Worm (Caenorhabditis elegans): ENCODE data around the gene T21C12.8.

T21C12.8 gene

DNA sequence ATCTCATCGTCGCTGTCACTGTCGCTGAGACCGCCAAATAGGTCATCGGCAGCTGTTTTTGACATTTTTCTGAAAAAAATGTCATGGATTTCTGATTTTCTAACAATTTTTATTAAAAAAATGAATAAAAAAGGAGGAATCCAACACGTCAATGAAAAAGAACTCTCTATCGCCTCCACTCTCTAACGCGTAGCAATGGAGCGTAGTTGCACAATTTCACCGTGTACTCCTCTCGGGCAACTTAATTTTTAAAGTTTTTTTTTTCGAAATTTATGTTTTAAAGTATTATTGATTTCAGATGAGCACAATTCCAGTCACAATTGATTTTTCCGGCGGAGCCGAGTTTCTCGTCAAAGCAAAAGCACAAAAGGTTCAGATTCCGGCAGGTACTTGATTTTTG lies 47.6 kb downstream of the T21C12.8 start, which contains the start of the genes taf-11.3 and urm-1 (continued):
- no peak for TF ChIP-seq F39B2.1 (GFP tag; IDR thresholded peaks at IDR 0.05)
- TF ChIP-seq unc-130 (GFP tag; optimal IDR thresholded peaks at IDR 0.05): no peak
- TF ChIP-seq F52B5.7 (tag; optimal IDR thresholded peaks at IDR 0.05): no peak
- no peak for TF ChIP-seq ztf-26 (tag; optimal IDR thresholded peaks at IDR 0.05)
- no peak for TF ChIP-seq rpc-1 (optimal IDR thresholded peaks at IDR 0.05)
- TF ChIP-seq rpc-1 (tag; optimal IDR thresholded peaks at IDR 0.05): no peak
- no peak for TF ChIP-seq F57A8.1 (GFP tag; optimal IDR thresholded peaks at IDR 0.05)
- no peak for TF ChIP-seq nhr-120 (GFP tag; IDR thresholded peaks at IDR 0.05)
- TF ChIP-seq zim-3 (tag; optimal IDR thresholded peaks at IDR 0.05): no peak
- TF ChIP-seq snpc-3.4 (tag; optimal IDR thresholded peaks at IDR 0.05): peak; percentile 21
- peak; percentile 27 for TF ChIP-seq lsl-1 (GFP tag; optimal IDR thresholded peaks at IDR 0.05)
- TF ChIP-seq snpc-1.1 (tag; optimal IDR thresholded peaks at IDR 0.05; ENCODE audit: insufficient read depth): peak; percentile 49
- no peak for TF ChIP-seq cebp-2 (GFP tag; IDR thresholded peaks at IDR 0.05)
- TF ChIP-seq hsf-1 (GFP tag; IDR thresholded peaks at IDR 0.05): no peak
- TF ChIP-seq K11D2.4 (GFP tag; IDR thresholded peaks at IDR 0.05): no peak
- no peak for TF ChIP-seq B0261.1 (tag; optimal IDR thresholded peaks at IDR 0.05)
- TF ChIP-seq K12H6.12 (tag; optimal IDR thresholded peaks at IDR 0.05): no peak
- no peak for TF ChIP-seq hlh-12 (tag; optimal IDR thresholded peaks at IDR 0.05)
- no peak for TF ChIP-seq aptf-2 (GFP tag; conservative IDR thresholded peaks at IDR 0.05)
- TF ChIP-seq attf-3 (GFP tag; conservative IDR thresholded peaks at IDR 0.05): no peak
- TF ChIP-seq nfyb-1 (GFP tag; IDR thresholded peaks at IDR 0.05): no peak
- no peak for TF ChIP-seq aptf-3 (GFP tag; IDR thresholded peaks at IDR 0.05)
- no peak for TF ChIP-seq cebp-1 (GFP tag; IDR thresholded peaks at IDR 0.05)
- no peak for TF ChIP-seq cebp-1 (tag; optimal IDR thresholded peaks at IDR 0.05)
- TF ChIP-seq bed-2 (GFP tag; IDR thresholded peaks at IDR 0.05): no peak
- TF ChIP-seq unc-62 (GFP tag; optimal IDR thresholded peaks at IDR 0.05): no peak
- no peak for TF ChIP-seq F37B4.10 (GFP tag; IDR thresholded peaks at IDR 0.05)
- TF ChIP-seq ztf-25 (GFP tag; IDR thresholded peaks at IDR 0.05): no peak
- no peak for TF ChIP-seq ceh-79 (tag; optimal IDR thresholded peaks at IDR 0.05)
- no peak for TF ChIP-seq ceh-40 (GFP tag; IDR thresholded peaks at IDR 0.05)

- no peak for TF ChIP-seq Y56A3A.18 (GFP tag; IDR thresholded peaks at IDR 0.05)
- no peak for TF ChIP-seq hmg-20 (GFP tag; IDR thresholded peaks at IDR 0.05)
- TF ChIP-seq repo-1 (tag; optimal IDR thresholded peaks at IDR 0.05): no peak
Observed at ce11 chrIII:10503753-10504152, 49.1 kb downstream of the T21C12.8 start, which contains the start of gene rab-33. rab-33 (minus strand) TSS chrIII:10503853.

Data from whole organism, young adult.